Worm (Caenorhabditis elegans): Measurements from ENCODE around the gene dyrb-1.
A peak's percentile ranks its signal among the peaks of the same experiment; 100 is the strongest.

Gene dyrb-1

DNA sequence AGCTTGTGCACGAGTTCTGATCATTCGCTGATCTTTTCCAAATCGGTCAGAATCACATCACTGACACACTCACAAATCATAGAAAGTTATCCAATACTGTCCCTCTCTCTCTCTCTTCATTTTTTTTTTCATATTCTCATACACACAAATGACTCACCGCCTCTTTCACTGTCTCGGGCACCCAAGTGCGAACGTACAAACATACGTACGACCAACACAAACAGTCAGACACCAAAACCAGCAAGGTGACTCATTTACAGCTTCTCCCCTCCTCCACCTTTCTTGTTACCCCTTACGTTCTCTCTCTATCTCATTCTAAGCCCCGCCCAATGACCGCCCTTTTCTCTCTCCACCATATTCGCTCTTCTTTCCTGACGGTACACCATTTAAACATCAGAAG is 20.0 kb upstream of the dyrb-1 start (continued):
- TF ChIP-seq madf-9 (GFP tag; conservative IDR thresholded peaks at IDR 0.05) (no peak), T20F7.1 (GFP tag; optimal IDR thresholded peaks at IDR 0.05) (no peak), nhr-6 (tag; optimal IDR thresholded peaks at IDR 0.05) (peak; percentile 87), sdz-12 (GFP tag; optimal IDR thresholded peaks at IDR 0.05) (no peak), ZK337.2 (GFP tag; IDR thresholded peaks at IDR 0.05) (no peak), hmg-1.1 (GFP tag; IDR thresholded peaks at IDR 0.05) (0 out of 2 replicates have a peak, but pooled peaks have one; percentile 10), lsy-2 (tag; optimal IDR thresholded peaks at IDR 0.05) (peak in 1 of 2 experiments; percentile 24), mep-1 (tag; optimal IDR thresholded peaks at IDR 0.05) (peak; percentile 47), aly-2 (tag; optimal IDR thresholded peaks at IDR 0.05) (no peak), zfp-2 (tag; optimal IDR thresholded peaks at IDR 0.05) (no peak), dmd-8 (GFP tag; IDR thresholded peaks at IDR 0.05) (no peak), mes-2 (tag; optimal IDR thresholded peaks at IDR 0.05; ENCODE audit: poor library complexity, severe bottlenecking) (peak; percentile 52), pha-4 (GFP tag; IDR thresholded peaks at IDR 0.05) (no peak), pha-4 (tag; optimal IDR thresholded peaks at IDR 0.05) (peak; percentile 95), lir-3 (tag; optimal IDR thresholded peaks at IDR 0.05) (no peak), egl-43 (GFP tag; IDR thresholded peaks at IDR 0.05) (no peak), F26F4.8 (GFP tag; conservative IDR thresholded peaks at IDR 0.05) (no peak), daf-19 (GFP tag; conservative IDR thresholded peaks at IDR 0.05) (no peak)

DNA sequence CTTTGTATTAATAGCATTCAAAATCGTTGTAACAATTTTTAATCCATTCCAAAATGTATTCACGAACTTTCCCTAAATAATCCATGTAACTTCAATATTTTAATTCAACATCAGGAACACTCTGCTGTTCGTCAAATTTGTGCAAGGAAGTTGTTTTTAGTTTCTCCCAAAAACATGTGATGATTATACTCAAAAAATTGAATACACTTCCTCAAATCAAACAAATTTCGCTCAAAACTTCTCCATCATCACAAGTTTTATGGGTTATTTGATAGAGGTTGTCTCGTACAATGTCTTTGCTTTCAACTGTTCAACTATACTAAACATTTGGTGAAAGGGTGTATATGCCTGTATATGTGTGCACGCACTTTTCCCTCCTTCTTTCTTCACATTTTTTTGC is 18.1 kb upstream of the dyrb-1 start:
- TF ChIP-seq ama-1 (optimal IDR thresholded peaks at IDR 0.05) (no peak), php-3 (GFP tag; IDR thresholded peaks at IDR 0.05) (0 out of 2 replicates have a peak, but pooled peaks have one; percentile 16), nhr-28 (tag; optimal IDR thresholded peaks at IDR 0.05) (peak; percentile 29), aha-1 (tag) (peak; percentile 72), pqm-1 (tag; optimal IDR thresholded peaks at IDR 0.05) (peak; percentile 44), daf-16 (GFP tag; optimal IDR thresholded peaks at IDR 0.05) (no peak), daf-16 (tag; optimal IDR thresholded peaks at IDR 0.05) (peak; percentile 32), nhr-10 (tag; optimal IDR thresholded peaks at IDR 0.05) (no peak), dve-1 (tag; optimal IDR thresholded peaks at IDR 0.05; ENCODE audit: insufficient read depth) (peak; percentile 57), hlh-30 (tag; optimal IDR thresholded peaks at IDR 0.05; ENCODE audit: insufficient read depth) (peak; percentile 6)

DNA sequence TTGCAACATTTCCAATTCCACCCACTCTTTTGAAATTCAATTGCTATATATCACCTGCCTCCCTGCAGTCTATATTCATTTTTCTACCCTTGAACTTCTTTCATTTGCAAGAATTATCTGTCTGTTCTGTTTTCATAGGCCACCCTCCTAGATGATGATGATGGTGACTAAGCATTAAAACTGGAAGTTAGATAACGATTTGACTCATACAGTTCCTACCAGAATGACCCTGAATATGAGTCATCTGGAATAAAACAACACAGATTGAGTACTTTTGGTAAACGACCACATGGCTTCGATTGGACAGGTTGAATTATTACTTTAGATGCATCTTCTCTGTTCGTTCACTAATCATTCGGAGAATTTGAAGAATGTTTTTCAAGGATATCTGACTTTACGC is 17.4 kb upstream of the dyrb-1 start:
- TF ChIP-seq mes-2 (tag; optimal IDR thresholded peaks at IDR 0.05; ENCODE audit: poor library complexity, severe bottlenecking) (peak; percentile 6), snpc-4 (tag; optimal IDR thresholded peaks at IDR 0.05) (no peak)

- TF ChIP-seq unc-62 (GFP tag; optimal IDR thresholded peaks at IDR 0.05 in 1 of 2): peak in 1 of 2 experiments; percentile 68
- no peak for TF ChIP-seq unc-62 (tag; optimal IDR thresholded peaks at IDR 0.05)
- TF ChIP-seq T20F7.1 (GFP tag; optimal IDR thresholded peaks at IDR 0.05): no peak
- TF ChIP-seq hlh-30 (tag; optimal IDR thresholded peaks at IDR 0.05; ENCODE audit: insufficient read depth): peak; percentile 15
- TF ChIP-seq aha-1 (tag): peak; percentile 51
Observed at ce11 chrII:9120813-9121554, 14.0 kb upstream of the dyrb-1 start.

ce11 chrII:9120329-9120728 is 13.4 kb upstream of the dyrb-1 start:
- no peak for TF ChIP-seq dmd-8 (GFP tag; IDR thresholded peaks at IDR 0.05)
- TF ChIP-seq ama-1 (optimal IDR thresholded peaks at IDR 0.05): no peak
- TF ChIP-seq jun-1 (tag; optimal IDR thresholded peaks at IDR 0.05): no peak
- TF ChIP-seq lin-38 (GFP tag; IDR thresholded peaks at IDR 0.05): no peak
- no peak for TF ChIP-seq gei-8 (GFP tag; optimal IDR thresholded peaks at IDR 0.05)
